Fruit fly (Drosophila melanogaster) whole organism, wandering third instar larva: Measurements from ENCODE around the gene Mgat3.

Experiments
- Abd-B ChIP-seq: fragments of >200 bp; optimal IDR thresholded peaks from 2 replicates; lab custom pipeline; 2017; ENCODE audit warnings: missing biosample characterization, missing genetic modification characterization
- CG32264 ChIP-seq: fragments of 200-800 bp; sonication (Bioruptor generic); optimal IDR thresholded peaks from 2 replicates; lab custom pipeline; 2016; ENCODE audit warnings: missing biosample characterization, missing genetic modification characterization
- Hr78 ChIP-seq: fragments of >200 bp; optimal IDR thresholded peaks from 2 replicates; lab custom pipeline; 2017; ENCODE audit warnings: missing biosample characterization, missing genetic modification characterization
- Hr83 ChIP-seq: fragments of 200-300 bp; sonication (Bioruptor generic); optimal IDR thresholded peaks from 2 replicates; lab custom pipeline; 2016; ENCODE audit warnings: missing biosample characterization, mild to moderate bottlenecking, missing genetic modification characterization, moderate library complexity; ENCODE audit not compliant: poor library complexity, severe bottlenecking
- Myc ChIP-seq: fragments of >200 bp; optimal IDR thresholded peaks from 2 replicates; lab custom pipeline; 2017
- br ChIP-seq: fragments of 200-800 bp; sonication (Bioruptor generic); optimal IDR thresholded peaks from 2 replicates; lab custom pipeline; 2016; ENCODE audit warnings: missing biosample characterization, missing genetic modification characterization
- foxo ChIP-seq, 2 experiments: fragments of 200-800 bp; sonication (Bioruptor generic); optimal IDR thresholded peaks; 2 replicates in 1 of 2; 3 replicates in 1 of 2; lab custom pipeline; 2016 to 2017; ENCODE audit warnings: missing biosample characterization in 2 of 2, missing genetic modification characterization in 2 of 2
- fru ChIP-seq: fragments of 200-800 bp; sonication (Bioruptor generic); optimal IDR thresholded peaks from 3 replicates; lab custom pipeline; 2016; ENCODE audit warnings: missing biosample characterization, mild to moderate bottlenecking, missing genetic modification characterization
- h ChIP-seq: fragments of 200-800 bp; sonication (Bioruptor generic); optimal IDR thresholded peaks from 3 replicates; lab custom pipeline; 2016; ENCODE audit warnings: missing biosample characterization, mild to moderate bottlenecking, missing genetic modification characterization
- psq ChIP-seq: fragments of 200-800 bp; sonication (Bioruptor generic); optimal IDR thresholded peaks from 3 replicates; lab custom pipeline; 2017; ENCODE audit warnings: missing biosample characterization, mild to moderate bottlenecking, missing genetic modification characterization, moderate library complexity
- rgr ChIP-seq: fragments of 200-800 bp; sonication (Bioruptor generic); optimal IDR thresholded peaks from 3 replicates; lab custom pipeline; 2016; ENCODE audit warnings: missing biosample characterization, mild to moderate bottlenecking, missing genetic modification characterization
- usp ChIP-seq: fragments of >200 bp; optimal IDR thresholded peaks from 2 replicates; lab custom pipeline; 2017; ENCODE audit warnings: missing biosample characterization, missing genetic modification characterization

- no peak for TF ChIP-seq br
- no peak for TF ChIP-seq Hr83
- TF ChIP-seq CG32264 = no peak
- TF ChIP-seq fru (GFP tag; lab: Kevin White, UChicago) = no peak
- no peak for TF ChIP-seq psq (GFP tag; lab: Kevin White, UChicago)
- TF ChIP-seq foxo (GFP tag; optimal IDR thresholded peaks at IDR 0.05; lab: Kevin White, UChicago) = no peak
- TF ChIP-seq rgr (GFP tag; lab: Kevin White, UChicago) = no peak
- no peak for TF ChIP-seq h (GFP tag; lab: Kevin White, UChicago)
- no peak for TF ChIP-seq Abd-B (GFP tag; lab: Kevin White, UChicago)
- no peak for TF ChIP-seq Myc
- TF ChIP-seq Hr78 (GFP tag; lab: Kevin White, UChicago) = no peak
- no peak for TF ChIP-seq usp (GFP tag; lab: Kevin White, UChicago)
Measured at dm6 chr2L:13202960-13203436, 20.6 kb upstream of the Mgat3 start, which contains the start of gene CG16972.
